Worm (Caenorhabditis elegans) whole organism, young adult: ENCODE data around the gene glb-22.

Source experiments
- B0261.1 ChIP-seq: sonication (generic microtip); optimal IDR thresholded peaks from 2 replicates; lab custom pipeline; 2016; ENCODE audit warnings: mild to moderate bottlenecking, missing genetic modification characterization, moderate library complexity, missing compliant biosample characterization
- B0336.3 ChIP-seq: fragments of 200-800 bp; sonication (Bioruptor generic); IDR thresholded peaks from 2 replicates; pipeline ENCODE4 v1.3.6; 2022; ENCODE audit warnings: missing genetic modification characterization, missing compliant biosample characterization
- C06A6.2 ChIP-seq: fragments of 200-800 bp; sonication (Bioruptor generic); conservative IDR thresholded peaks from 2 replicates; pipeline ENCODE4 v1.3.6; 2022; ENCODE audit warnings: missing genetic modification characterization, missing compliant biosample characterization
- C17E4.6 ChIP-seq: fragments of 200-800 bp; sonication (Bioruptor generic); IDR thresholded peaks from 2 replicates; pipeline ENCODE4 v1.3.6; 2022; ENCODE audit warnings: missing genetic modification reagents, missing genetic modification characterization, missing compliant biosample characterization
- F23B12.7 ChIP-seq: sonication (generic microtip); optimal IDR thresholded peaks from 2 replicates; lab custom pipeline; 2017; ENCODE audit warnings: missing genetic modification characterization, mild to moderate bottlenecking, missing compliant biosample characterization, antibody characterized with exemption, moderate library complexity; ENCODE audit not compliant: insufficient read depth
- F57A8.1 ChIP-seq: fragments of 200-800 bp; sonication (Bioruptor generic); optimal IDR thresholded peaks from 2 replicates; lab custom pipeline; 2018; ENCODE audit warnings: mild to moderate bottlenecking, missing genetic modification characterization, moderate library complexity, missing compliant biosample characterization
- T07F8.4 ChIP-seq: sonication (generic microtip); optimal IDR thresholded peaks from 2 replicates; lab custom pipeline; 2016; ENCODE audit warnings: mild to moderate bottlenecking, missing genetic modification characterization, moderate library complexity, missing compliant biosample characterization
- Y53F4B.3 ChIP-seq: fragments of 200-800 bp; sonication (Bioruptor generic); IDR thresholded peaks from 2 replicates; pipeline ENCODE4 v1.3.6; 2022; ENCODE audit warnings: missing genetic modification reagents, missing genetic modification characterization, missing compliant biosample characterization
- Y53G8AR.9 ChIP-seq: fragments of 200-800 bp; sonication (Bioruptor generic); conservative IDR thresholded peaks from 2 replicates; pipeline ENCODE4 v1.3.6; 2022; ENCODE audit warnings: missing genetic modification reagents, missing genetic modification characterization, missing compliant biosample characterization
- Y56A3A.18 ChIP-seq: fragments of 200-800 bp; sonication (Bioruptor generic); IDR thresholded peaks from 2 replicates; pipeline ENCODE4 v1.3.6; 2022; ENCODE audit warnings: missing genetic modification reagents, missing genetic modification characterization, missing compliant biosample characterization
- atf-7 ChIP-seq: sonication (generic microtip); optimal IDR thresholded peaks from 2 replicates; lab custom pipeline; 2017; ENCODE audit warnings: mild to moderate bottlenecking, missing genetic modification characterization, missing compliant biosample characterization
- athp-1 ChIP-seq: sonication (generic microtip); optimal IDR thresholded peaks from 2 replicates; lab custom pipeline; 2017; ENCODE audit warnings: mild to moderate bottlenecking, missing genetic modification characterization, missing compliant biosample characterization
- bed-1 ChIP-seq: fragments of 200-800 bp; sonication (Bioruptor generic); IDR thresholded peaks from 2 replicates; pipeline ENCODE4 v1.3.6; 2022; ENCODE audit warnings: missing genetic modification reagents, missing genetic modification characterization, missing compliant biosample characterization
- ccch-3 ChIP-seq: fragments of 200-800 bp; sonication (Bioruptor generic); optimal IDR thresholded peaks from 2 replicates; lab custom pipeline; 2018; ENCODE audit warnings: mild to moderate bottlenecking, missing genetic modification characterization, missing compliant biosample characterization
- cebp-2 ChIP-seq: fragments of 200-800 bp; sonication (Bioruptor generic); IDR thresholded peaks from 2 replicates; pipeline ENCODE4 v1.3.6; 2022; ENCODE audit warnings: missing genetic modification characterization, missing compliant biosample characterization
- ceh-27 ChIP-seq: fragments of 200-800 bp; sonication (Bioruptor generic); optimal IDR thresholded peaks from 2 replicates; lab custom pipeline; 2018; ENCODE audit warnings: mild to moderate bottlenecking, missing genetic modification characterization, moderate library complexity, missing compliant biosample characterization
- ceh-79 ChIP-seq: sonication (generic microtip); optimal IDR thresholded peaks from 2 replicates; lab custom pipeline; 2017; ENCODE audit warnings: mild to moderate bottlenecking, missing genetic modification characterization, missing compliant biosample characterization
- die-1 ChIP-seq: sonication (generic microtip); optimal IDR thresholded peaks from 2 replicates; lab custom pipeline; 2016; ENCODE audit warnings: missing genotype, mild to moderate bottlenecking, missing genetic modification characterization, missing compliant biosample characterization
- dox-1 ChIP-seq: fragments of 200-800 bp; sonication (Bioruptor generic); IDR thresholded peaks from 2 replicates; pipeline ENCODE4 v1.3.6; 2022; ENCODE audit warnings: missing genetic modification reagents, missing genetic modification characterization, missing compliant biosample characterization
- efl-1 ChIP-seq: fragments of 150-350 bp; optimal IDR thresholded peaks from 2 replicates; lab custom pipeline; 2014; ENCODE audit warnings: missing biosample characterization, missing genetic modification reagents, missing genetic modification characterization
- ekl-4 ChIP-seq: fragments of 200-800 bp; sonication (Bioruptor generic); IDR thresholded peaks from 2 replicates; pipeline ENCODE4 v1.3.6; 2022; ENCODE audit warnings: missing genetic modification reagents, missing genetic modification characterization, missing compliant biosample characterization
- fkh-3 ChIP-seq: sonication (generic microtip); optimal IDR thresholded peaks from 2 replicates; lab custom pipeline; 2016; ENCODE audit warnings: mild to moderate bottlenecking, missing genetic modification characterization, missing compliant biosample characterization
- hrde-1 ChIP-seq: sonication (generic microtip); optimal IDR thresholded peaks from 2 replicates; lab custom pipeline; 2016; ENCODE audit warnings: missing genetic modification characterization, mild to moderate bottlenecking, missing compliant biosample characterization, moderate library complexity, missing genotype, missing genetic modification reagents, borderline replicate concordance
- hsf-1 ChIP-seq: fragments of 200-800 bp; sonication (Bioruptor generic); IDR thresholded peaks from 2 replicates; pipeline ENCODE4 v1.3.6; 2022; ENCODE audit warnings: missing genetic modification reagents, missing genetic modification characterization, missing compliant biosample characterization
- lag-1 ChIP-seq: fragments of 200-800 bp; sonication (Bioruptor generic); IDR thresholded peaks from 2 replicates; pipeline ENCODE4 v1.3.6; 2022; ENCODE audit warnings: missing genetic modification reagents, missing genetic modification characterization, missing compliant biosample characterization
- let-607 ChIP-seq, 2 experiments: fragments of 200-800 bp in 1 of 2; sonication (Bioruptor generic) in 1 of 2; sonication (generic microtip) in 1 of 2; optimal IDR thresholded peaks; 2 replicates each; lab custom pipeline; 2016 to 2018; ENCODE audit warnings: mild to moderate bottlenecking in 2 of 2, missing compliant biosample characterization in 2 of 2, missing genetic modification characterization in 2 of 2, moderate library complexity in 2 of 2, missing genotype in 1 of 2
- lin-54 ChIP-seq: fragments of 200-800 bp; sonication (Bioruptor generic); optimal IDR thresholded peaks from 2 replicates; lab custom pipeline; 2018; ENCODE audit warnings: mild to moderate bottlenecking, missing genetic modification characterization, missing compliant biosample characterization
- lir-1 ChIP-seq: fragments of 200-800 bp; sonication (Bioruptor generic); conservative IDR thresholded peaks from 2 replicates; pipeline ENCODE4 v1.3.6; 2022; ENCODE audit warnings: missing genetic modification reagents, missing genetic modification characterization, missing compliant biosample characterization
- lsy-27 ChIP-seq: sonication (generic microtip); optimal IDR thresholded peaks from 2 replicates; lab custom pipeline; 2017; ENCODE audit warnings: missing genetic modification characterization, mild to moderate bottlenecking, missing compliant biosample characterization, antibody characterized with exemption, missing genotype, borderline replicate concordance; ENCODE audit not compliant: insufficient read depth
- madf-10 ChIP-seq: sonication (generic microtip); optimal IDR thresholded peaks from 2 replicates; lab custom pipeline; 2016; ENCODE audit warnings: mild to moderate bottlenecking, missing genetic modification characterization, missing compliant biosample characterization
- nhr-179 ChIP-seq: sonication (generic microtip); optimal IDR thresholded peaks from 2 replicates; lab custom pipeline; 2016; ENCODE audit warnings: mild to moderate bottlenecking, missing genetic modification characterization, missing compliant biosample characterization
- pbrm-1 ChIP-seq: fragments of 200-800 bp; sonication (Bioruptor generic); IDR thresholded peaks from 2 replicates; pipeline ENCODE4 v1.3.6; 2022; ENCODE audit warnings: missing genetic modification reagents, missing genetic modification characterization, missing compliant biosample characterization
- pha-4 ChIP-seq: fragments of 150-350 bp; sonication (generic microtip); optimal IDR thresholded peaks from 2 replicates; lab custom pipeline; 2014; ENCODE audit warnings: missing biosample characterization, missing genetic modification reagents, missing genetic modification characterization
- rpc-1 ChIP-seq, 2 experiments: fragments of 150-350 bp in 1 of 2; sonication (generic microtip) in 1 of 2; optimal IDR thresholded peaks; 2 replicates each; lab custom pipeline; 2014 to 2018; ENCODE audit warnings: missing biosample characterization in 1 of 2, missing genetic modification characterization in 1 of 2, missing genetic modification reagents in 1 of 2, missing genotype in 1 of 2
- snpc-1.1 ChIP-seq: sonication (generic microtip); optimal IDR thresholded peaks from 2 replicates; lab custom pipeline; 2017; ENCODE audit warnings: missing genetic modification characterization, mild to moderate bottlenecking, missing compliant biosample characterization, antibody characterized with exemption, moderate library complexity, missing genotype, missing genetic modification reagents; ENCODE audit not compliant: insufficient read depth
- snpc-1.3 ChIP-seq: sonication (generic microtip); optimal IDR thresholded peaks from 2 replicates; lab custom pipeline; 2017; ENCODE audit warnings: missing genetic modification characterization, mild to moderate bottlenecking, missing compliant biosample characterization, antibody characterized with exemption, moderate library complexity, missing genotype, missing genetic modification reagents; ENCODE audit not compliant: insufficient read depth
- snpc-3.4 ChIP-seq: sonication (generic microtip); optimal IDR thresholded peaks from 2 replicates; lab custom pipeline; 2017; ENCODE audit warnings: missing genetic modification characterization, mild to moderate bottlenecking, missing compliant biosample characterization, antibody characterized with exemption, moderate library complexity, missing genotype, missing genetic modification reagents
- snpc-4 ChIP-seq, 5 experiments: fragments of 150-350 bp in 1 of 5; sonication (generic microtip) in 4 of 5; optimal IDR thresholded peaks; 2 replicates each; lab custom pipeline; 2014 to 2018; ENCODE audit warnings: missing genetic modification characterization in 5 of 5, missing biosample characterization in 3 of 5, antibody characterized with exemption in 2 of 5, mild to moderate bottlenecking in 2 of 5, missing compliant biosample characterization in 2 of 5, missing genotype in 2 of 5, moderate library complexity in 2 of 5, missing genetic modification reagents in 1 of 5
- somi-1 ChIP-seq: fragments of 200-800 bp; sonication (Bioruptor generic); optimal IDR thresholded peaks from 2 replicates; lab custom pipeline; 2018; ENCODE audit warnings: mild to moderate bottlenecking, missing genetic modification characterization, missing compliant biosample characterization
- sptf-2 ChIP-seq: fragments of 200-800 bp; sonication (Bioruptor generic); optimal IDR thresholded peaks from 2 replicates; lab custom pipeline; 2018; ENCODE audit warnings: mild to moderate bottlenecking, missing genetic modification characterization, missing compliant biosample characterization
- tlf-1 ChIP-seq: fragments of 200-800 bp; sonication (Bioruptor generic); optimal IDR thresholded peaks from 2 replicates; lab custom pipeline; 2018; ENCODE audit warnings: mild to moderate bottlenecking, missing genetic modification characterization, missing compliant biosample characterization
- unc-130 ChIP-seq: sonication (generic microtip); optimal IDR thresholded peaks from 2 replicates; lab custom pipeline; 2016; ENCODE audit warnings: missing genetic modification reagents, missing genetic modification characterization, missing compliant biosample characterization
- xnd-1 ChIP-seq: sonication (generic microtip); optimal IDR thresholded peaks from 2 replicates; lab custom pipeline; 2016; ENCODE audit warnings: missing genotype, missing genetic modification reagents, missing genetic modification characterization, missing compliant biosample characterization
- ztf-25 ChIP-seq: fragments of 200-800 bp; sonication (Bioruptor generic); IDR thresholded peaks from 2 replicates; pipeline ENCODE4 v1.3.6; 2022; ENCODE audit warnings: missing genetic modification reagents, missing genetic modification characterization, missing compliant biosample characterization

Gene glb-22

ce11 chrV:14645817-14646789 is 46.0 kb downstream of the glb-22 start, which contains the start of the genes rfc-1 and pmp-3 (continued):
- no peak for TF ChIP-seq ceh-79
- no peak for TF ChIP-seq atf-7 (tag; lab: Kevin White, UChicago)
- peak; percentile 56 for TF ChIP-seq snpc-1.1
- no peak for TF ChIP-seq ceh-27 (GFP tag; lab: Kevin White, UChicago)
- TF ChIP-seq bed-1 = no peak
- no peak for TF ChIP-seq fkh-3 (tag; lab: Kevin White, UChicago)
- peak; percentile 58 for TF ChIP-seq snpc-1.3 (tag; lab: Kevin White, UChicago)
- no peak for TF ChIP-seq snpc-4 (GFP tag; optimal IDR thresholded peaks at IDR 0.05; lab: Kevin White, UChicago)
- TF ChIP-seq snpc-4 (tag; optimal IDR thresholded peaks at IDR 0.05; lab: Kevin White, UChicago) = peak in 3 of 4 experiments; percentile 41 to 59 (median 44)
- no peak for TF ChIP-seq sptf-2 (GFP tag; lab: Kevin White, UChicago)
- TF ChIP-seq B0261.1 (tag; lab: Kevin White, UChicago) = no peak
- no peak for TF ChIP-seq madf-10
- TF ChIP-seq ztf-25 = no peak
- TF ChIP-seq Y53G8AR.9 (GFP tag; lab: Robert Waterston, UW) = no peak
- no peak for TF ChIP-seq let-607 (tag; optimal IDR thresholded peaks at IDR 0.05; lab: Kevin White, UChicago)
- TF ChIP-seq tlf-1 = no peak
- no peak for TF ChIP-seq B0336.3 (GFP tag; lab: Robert Waterston, UW)
- no peak for TF ChIP-seq athp-1 (tag; lab: Kevin White, UChicago)
- no peak for TF ChIP-seq Y56A3A.18 (GFP tag; lab: Robert Waterston, UW)
- TF ChIP-seq lin-54 (GFP tag; lab: Kevin White, UChicago) = peak; percentile 75
- TF ChIP-seq lir-1 = no peak
- TF ChIP-seq ccch-3 (GFP tag; lab: Kevin White, UChicago) = no peak
- TF ChIP-seq dox-1 = peak; percentile 23; the same call in 1 of the 2 replicates
- no peak for TF ChIP-seq somi-1 (GFP tag; lab: Kevin White, UChicago)
- TF ChIP-seq lag-1 (GFP tag; lab: Robert Waterston, UW) = no peak
- no peak for TF ChIP-seq cebp-2
- no peak for TF ChIP-seq ekl-4 (GFP tag; lab: Robert Waterston, UW)
- TF ChIP-seq hsf-1 (GFP tag; lab: Robert Waterston, UW) = 0 out of 2 replicates have a peak, but pooled peaks have one; percentile 33
- TF ChIP-seq pha-4 = no peak
- TF ChIP-seq F23B12.7 (tag; lab: Kevin White, UChicago) = peak; percentile 61
- TF ChIP-seq hrde-1 = no peak
- TF ChIP-seq C06A6.2 (GFP tag; lab: Robert Waterston, UW) = no peak
- no peak for TF ChIP-seq die-1 (tag; lab: Kevin White, UChicago)
- TF ChIP-seq unc-130 = no peak
- no peak for TF ChIP-seq rpc-1 (optimal IDR thresholded peaks at IDR 0.05; lab: Kevin White, UChicago)
- peak; percentile 6 for TF ChIP-seq rpc-1 (tag; optimal IDR thresholded peaks at IDR 0.05; lab: Kevin White, UChicago)
- TF ChIP-seq T07F8.4 = no peak
- TF ChIP-seq lsy-27 (tag; lab: Kevin White, UChicago) = no peak
- TF ChIP-seq xnd-1 (tag; lab: Kevin White, UChicago) = peak; percentile 66
- TF ChIP-seq pbrm-1 (GFP tag; lab: Robert Waterston, UW) = no peak
- TF ChIP-seq C17E4.6 (GFP tag; lab: Robert Waterston, UW) = no peak
- TF ChIP-seq efl-1 (GFP tag; lab: Kevin White, UChicago) = peak; percentile 92
- TF ChIP-seq F57A8.1 (GFP tag; lab: Kevin White, UChicago) = no peak
- no peak for TF ChIP-seq snpc-3.4 (tag; lab: Kevin White, UChicago)
- TF ChIP-seq Y53F4B.3 (GFP tag; lab: Robert Waterston, UW) = no peak
- TF ChIP-seq nhr-179 = no peak
